Worm (Caenorhabditis elegans) whole organism, dauer: Measurements from ENCODE around the gene unc-84.

Experiments used
- unc-62 ChIP-seq: sonication (generic microtip); optimal IDR thresholded peaks from 2 replicates; lab custom pipeline; 2017; ENCODE audit warnings: missing biosample characterization, missing genetic modification reagents, missing genetic modification characterization

Gene unc-84

ce11 chrX:13584725-13585371 is at the start of gene unc-84:
Gene unc-84, plus strand, starts transcription at chrX:13584775.
- TF ChIP-seq unc-62 (GFP tag; lab: Kevin White, UChicago) = no peak

ce11 chrX:13536759-13537158 is 47.8 kb upstream of the unc-84 start, which contains the start of gene R01E6.5:
Gene R01E6.5, plus strand, starts transcription at chrX:13537059.
- no peak for TF ChIP-seq unc-62 (GFP tag; lab: Kevin White, UChicago)

- TF ChIP-seq unc-62 (GFP tag; lab: Kevin White, UChicago) = no peak
Observed at ce11 chrX:13539701-13540100, 44.9 kb upstream of the unc-84 start.

ce11 chrX:13541335-13541734 is 43.2 kb upstream of the unc-84 start:
- no peak for TF ChIP-seq unc-62 (GFP tag; lab: Kevin White, UChicago)

ce11 chrX:13542236-13542635 is 42.3 kb upstream of the unc-84 start, which contains the start of gene cah-4:
Gene cah-4, plus strand, starts transcription at chrX:13542574.
- TF ChIP-seq unc-62 (GFP tag; lab: Kevin White, UChicago) = no peak

ce11 chrX:13542757-13543156 is 41.8 kb upstream of the unc-84 start:
- no peak for TF ChIP-seq unc-62 (GFP tag; lab: Kevin White, UChicago)

- TF ChIP-seq unc-62 (GFP tag; lab: Kevin White, UChicago) = no peak
Observed at ce11 chrX:13543350-13543749, 41.2 kb upstream of the unc-84 start.

- TF ChIP-seq unc-62 (GFP tag; lab: Kevin White, UChicago) = no peak
Observed at ce11 chrX:13544544-13545021, 40.0 kb upstream of the unc-84 start.

- no peak for TF ChIP-seq unc-62 (GFP tag; lab: Kevin White, UChicago)
Observed at ce11 chrX:13550890-13551289, 33.7 kb upstream of the unc-84 start, which contains the start of gene odr-1. Gene odr-1, minus strand, starts transcription at chrX:13550990.

ce11 chrX:13555098-13555497 is 29.5 kb upstream of the unc-84 start:
- TF ChIP-seq unc-62 (GFP tag; lab: Kevin White, UChicago) = no peak

- TF ChIP-seq unc-62 (GFP tag; lab: Kevin White, UChicago) = no peak
Observed at ce11 chrX:13556066-13556465, 28.5 kb upstream of the unc-84 start, which contains the start of gene glb-20. Gene glb-20, minus strand, starts transcription at chrX:13556166.

ce11 chrX:13558667-13559066 is 25.9 kb upstream of the unc-84 start:
- no peak for TF ChIP-seq unc-62 (GFP tag; lab: Kevin White, UChicago)

ce11 chrX:13561954-13562353 is 22.6 kb upstream of the unc-84 start:
- TF ChIP-seq unc-62 (GFP tag; lab: Kevin White, UChicago) = no peak

- no peak for TF ChIP-seq unc-62 (GFP tag; lab: Kevin White, UChicago)
Observed at ce11 chrX:13566436-13566835, 18.1 kb upstream of the unc-84 start, which contains the start of gene R01E6.2. Gene R01E6.2, minus strand, starts transcription at chrX:13566536.

- no peak for TF ChIP-seq unc-62 (GFP tag; lab: Kevin White, UChicago)
Observed at ce11 chrX:13569854-13570253, 14.7 kb upstream of the unc-84 start, which contains the start of gene R01E6.7. Gene R01E6.7, minus strand, starts transcription at chrX:13569954.

- TF ChIP-seq unc-62 (GFP tag; lab: Kevin White, UChicago) = no peak
Observed at ce11 chrX:13574029-13574428, 10.5 kb upstream of the unc-84 start.

ce11 chrX:13578483-13578882 is 6.1 kb upstream of the unc-84 start, which contains the start of gene F54B11.11:
Gene F54B11.11, plus strand, starts transcription at chrX:13578783.
- no peak for TF ChIP-seq unc-62 (GFP tag; lab: Kevin White, UChicago)
